Fruit fly (Drosophila melanogaster) S2 (cell line): ENCODE measurements around the gene r-l.

Source experiments
- CG8478 ChIP-seq: fragments of >200 bp; optimal IDR thresholded peaks from 2 replicates; lab custom pipeline; 2018
- CTCF ChIP-seq, 2 experiments: fragments of >200 bp; optimal IDR thresholded peaks; 2 replicates each; lab custom pipeline; 2018

Gene r-l

dm6 chr3R:21045742-21046141, 27.4 kb downstream of the r-l start, which contains the start of gene CG31189:
CG31189 (minus strand) TSS chr3R:21045842.
- TF ChIP-seq CG8478 (lab: Kevin White, UChicago) (no peak), CTCF (optimal IDR thresholded peaks at IDR 0.05; lab: Kevin White, UChicago) (no peak)

dm6 chr3R:21043549-21044118, 29.5 kb downstream of the r-l start, which contains the start of gene CG12278:
CG12278 (plus strand) TSS chr3R:21044068.
- TF ChIP-seq CG8478 (lab: Kevin White, UChicago): no peak
- TF ChIP-seq CTCF (optimal IDR thresholded peaks at IDR 0.05; lab: Kevin White, UChicago): no peak

dm6 chr3R:21042399-21042798, 30.7 kb downstream of the r-l start, which contains the start of gene Dhc93AB:
Dhc93AB (minus strand) TSS chr3R:21042499.
- TF ChIP-seq CG8478 (lab: Kevin White, UChicago): no peak
- no peak for TF ChIP-seq CTCF (optimal IDR thresholded peaks at IDR 0.05; lab: Kevin White, UChicago)

dm6 chr3R:21025508-21025907, 47.6 kb downstream of the r-l start:
- TF ChIP-seq CG8478 (lab: Kevin White, UChicago): no peak
- no peak for TF ChIP-seq CTCF (optimal IDR thresholded peaks at IDR 0.05; lab: Kevin White, UChicago)

- TF ChIP-seq CG8478 (lab: Kevin White, UChicago) (no peak), CTCF (optimal IDR thresholded peaks at IDR 0.05; lab: Kevin White, UChicago) (no peak)
Observed at dm6 chr3R:21023902-21024541, 49.1 kb downstream of the r-l start, which contains the start of gene peg. peg (minus strand) TSS chr3R:21024163.

- TF ChIP-seq CG8478 (lab: Kevin White, UChicago): no peak
- no peak for TF ChIP-seq CTCF (optimal IDR thresholded peaks at IDR 0.05; lab: Kevin White, UChicago)
Observed at dm6 chr3R:21022769-21023517, 50.2 kb downstream of the r-l start.
